Fruit fly (Drosophila melanogaster): ENCODE measurements around the gene Rab3GAP1.

- TF ChIP-seq cnc (optimal IDR thresholded peaks at IDR 0.05) = no peak
- TF ChIP-seq cic (GFP tag; optimal IDR thresholded peaks at IDR 0.05) = no peak
- no peak for TF ChIP-seq Clk (GFP tag; optimal IDR thresholded peaks at IDR 0.05)
- TF ChIP-seq CG7101 (tag; optimal IDR thresholded peaks at IDR 0.05) = no peak
- TF ChIP-seq Mnt (GFP tag; optimal IDR thresholded peaks at IDR 0.05) = no peak
- no peak for TF ChIP-seq kay (GFP tag; ENCODE audit: borderline replicate concordance)
- TF ChIP-seq CG7045 (GFP tag; optimal IDR thresholded peaks at IDR 0.05) = no peak
- no peak for TF ChIP-seq ovo (GFP tag; optimal IDR thresholded peaks at IDR 0.05)
- no peak for TF ChIP-seq CG11617 (GFP tag; optimal IDR thresholded peaks at IDR 0.05)
- no peak for TF ChIP-seq tj (GFP tag; optimal IDR thresholded peaks at IDR 0.05)
- no peak for TF ChIP-seq pad (GFP tag; optimal IDR thresholded peaks at IDR 0.05)
These were observed 20.8 kb downstream of the Rab3GAP1 start for dm6 chr2L:1590167-1590566.

All from whole organism, adult.